Worm (Caenorhabditis elegans) whole organism, L1 larva: Measurements from ENCODE around the gene C05D2.8.
A peak's percentile ranks its signal among the peaks of the same experiment; 100 is the strongest.

Experiments
- C34B4.2 ChIP-seq: sonication (generic microtip); optimal IDR thresholded peaks from 2 replicates; lab custom pipeline; 2017; ENCODE audit warnings: mild to moderate bottlenecking, missing genetic modification characterization, missing compliant biosample characterization
- aly-2 ChIP-seq: fragments of 150-350 bp; optimal IDR thresholded peaks from 2 replicates; lab custom pipeline; 2014; ENCODE audit warnings: missing biosample characterization, missing genetic modification characterization
- fos-1 ChIP-seq: fragments of 150-350 bp; optimal IDR thresholded peaks from 2 replicates; lab custom pipeline; 2014; ENCODE audit warnings: missing biosample characterization, missing genetic modification characterization
- irx-1 ChIP-seq: sonication (generic microtip); optimal IDR thresholded peaks from 2 replicates; lab custom pipeline; 2016; ENCODE audit warnings: missing genetic modification characterization, missing compliant biosample characterization
- isw-1 ChIP-seq: fragments of 200-800 bp; sonication (Bioruptor generic); IDR thresholded peaks from 2 replicates; pipeline ENCODE4 v1.3.6; 2022; ENCODE audit warnings: missing genetic modification characterization, missing compliant biosample characterization
- lsy-2 ChIP-seq, 2 experiments: fragments of 150-350 bp; optimal IDR thresholded peaks; 2 replicates each; lab custom pipeline; 2014; ENCODE audit warnings: missing biosample characterization in 2 of 2, missing genetic modification characterization in 2 of 2
- mep-1 ChIP-seq: fragments of 150-350 bp; optimal IDR thresholded peaks from 2 replicates; lab custom pipeline; 2014; ENCODE audit warnings: missing biosample characterization, missing genetic modification characterization
- sptf-1 ChIP-seq: fragments of 150-350 bp; optimal IDR thresholded peaks from 2 replicates; lab custom pipeline; 2014; ENCODE audit warnings: missing biosample characterization, missing genetic modification characterization
- unc-130 ChIP-seq: fragments of 150-350 bp; optimal IDR thresholded peaks from 2 replicates; lab custom pipeline; 2017; ENCODE audit warnings: missing biosample characterization, missing genetic modification characterization, inconsistent platforms

DNA sequence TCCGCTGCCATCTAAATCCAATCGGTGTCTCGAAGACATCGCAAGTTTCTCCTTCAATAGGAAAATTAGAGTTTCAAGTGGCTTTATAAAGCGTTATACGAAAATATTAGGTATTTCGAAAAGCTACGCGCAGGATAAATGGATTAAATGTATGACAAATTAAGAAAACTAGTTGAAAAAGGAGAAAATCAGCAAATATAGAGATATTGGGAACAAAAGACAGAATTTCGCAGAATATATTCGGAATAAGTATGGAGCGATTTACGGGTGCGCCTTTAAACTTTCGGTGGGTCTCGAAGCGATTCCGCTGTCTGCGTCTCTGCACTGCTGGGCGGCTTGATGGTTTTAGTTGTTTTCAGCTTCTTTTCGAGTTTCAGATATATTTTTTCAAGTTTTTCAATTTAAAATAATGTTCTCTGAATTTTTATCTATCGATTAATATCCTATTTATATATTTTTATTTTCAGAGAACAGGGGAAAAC lies 18.4 kb downstream of the C05D2.8 start, which contains the start of the genes ddx-15 and ucr-1:
- TF ChIP-seq fos-1 (tag; lab: Kevin White, UChicago), result peak; percentile 43
- no peak for TF ChIP-seq sptf-1 (tag; lab: Kevin White, UChicago)
- peak; percentile 78 for TF ChIP-seq unc-130
- TF ChIP-seq lsy-2 (tag; optimal IDR thresholded peaks at IDR 0.05; lab: Kevin White, UChicago), result peak; percentile 85
- no peak for TF ChIP-seq aly-2 (tag; lab: Kevin White, UChicago)
- TF ChIP-seq irx-1 (tag; lab: Kevin White, UChicago), result peak; percentile 42
- peak; percentile 76 for TF ChIP-seq isw-1 (GFP tag; lab: Robert Waterston, UW)
- TF ChIP-seq C34B4.2 (tag; lab: Kevin White, UChicago), result no peak
- TF ChIP-seq mep-1 (tag; lab: Kevin White, UChicago), result no peak
